Fruit fly (Drosophila melanogaster) whole organism, adult: ENCODE measurements around the gene Sr-CIV.

Source experiments
- CG11617 ChIP-seq: fragments of 200-800 bp; sonication (Bioruptor generic); optimal IDR thresholded peaks from 2 replicates; lab custom pipeline; 2017; ENCODE audit warnings: mild to moderate bottlenecking, missing biosample characterization, missing genetic modification reagents, missing genetic modification characterization
- CG12768 ChIP-seq: fragments of 200-800 bp; sonication (Bioruptor generic); optimal IDR thresholded peaks from 2 replicates; lab custom pipeline; 2017; ENCODE audit warnings: missing biosample characterization, missing genetic modification characterization, mild to moderate bottlenecking, moderate library complexity, missing genetic modification reagents
- CG14711 ChIP-seq: fragments of 200-800 bp; sonication (Bioruptor generic); optimal IDR thresholded peaks from 2 replicates; lab custom pipeline; 2018; ENCODE audit warnings: missing biosample characterization, mild to moderate bottlenecking, missing genetic modification characterization, moderate library complexity
- CG1620 ChIP-seq: fragments of 200-800 bp; sonication (Bioruptor generic); optimal IDR thresholded peaks from 2 replicates; lab custom pipeline; 2016; ENCODE audit warnings: missing biosample characterization, missing genetic modification characterization
- CG33017 ChIP-seq: fragments of 200-800 bp; sonication (Bioruptor generic); optimal IDR thresholded peaks from 2 replicates; lab custom pipeline; 2018; ENCODE audit warnings: missing biosample characterization, mild to moderate bottlenecking, missing genetic modification characterization, moderate library complexity
- CG5204 ChIP-seq: fragments of 200-800 bp; sonication (Bioruptor generic); optimal IDR thresholded peaks from 2 replicates; lab custom pipeline; 2016; ENCODE audit warnings: missing biosample characterization, missing genetic modification characterization
- CG7045 ChIP-seq: fragments of 200-800 bp; sonication (Bioruptor generic); optimal IDR thresholded peaks from 2 replicates; lab custom pipeline; 2017; ENCODE audit warnings: missing biosample characterization, mild to moderate bottlenecking, missing genetic modification characterization
- CG7101 ChIP-seq: fragments of 200-800 bp; sonication (Bioruptor generic); optimal IDR thresholded peaks from 2 replicates; lab custom pipeline; 2018; ENCODE audit warnings: missing biosample characterization, mild to moderate bottlenecking, missing genetic modification characterization, moderate library complexity
- Clk ChIP-seq: fragments of 200-800 bp; sonication (Bioruptor generic); optimal IDR thresholded peaks from 2 replicates; lab custom pipeline; 2017; ENCODE audit warnings: missing biosample characterization, missing genetic modification characterization
- Crg-1 ChIP-seq: fragments of 200-800 bp; sonication (Bioruptor generic); optimal IDR thresholded peaks from 2 replicates; lab custom pipeline; 2016; ENCODE audit warnings: missing biosample characterization, missing genetic modification characterization
- Hr96 ChIP-seq: fragments of 200-800 bp; sonication (Bioruptor generic); optimal IDR thresholded peaks from 2 replicates; lab custom pipeline; 2016; ENCODE audit warnings: missing biosample characterization, missing genetic modification characterization
- Mnt ChIP-seq: fragments of 200-800 bp; sonication (Bioruptor generic); optimal IDR thresholded peaks from 2 replicates; lab custom pipeline; 2016; ENCODE audit warnings: missing biosample characterization, mild to moderate bottlenecking, missing genetic modification characterization
- bab1 ChIP-seq: fragments of 200-800 bp; sonication (Bioruptor generic); optimal IDR thresholded peaks from 3 replicates; lab custom pipeline; 2019; ENCODE audit warnings: missing biosample characterization, mild to moderate bottlenecking, missing genetic modification characterization, moderate library complexity
- cic ChIP-seq: fragments of 200-800 bp; sonication (Bioruptor generic); optimal IDR thresholded peaks from 2 replicates; lab custom pipeline; 2017; ENCODE audit warnings: missing biosample characterization, mild to moderate bottlenecking, missing genetic modification characterization, moderate library complexity
- cnc ChIP-seq, 2 experiments: fragments of >200 bp; optimal IDR thresholded peaks; 2 replicates each; lab custom pipeline; 2017
- kay ChIP-seq: fragments of 200-800 bp; sonication (Bioruptor generic); peaks from one replicate; lab custom pipeline; 2016; ENCODE audit warnings: missing biosample characterization, missing genetic modification characterization, borderline replicate concordance
- ovo ChIP-seq: fragments of 200-800 bp; sonication (Bioruptor generic); optimal IDR thresholded peaks from 2 replicates; lab custom pipeline; 2016; ENCODE audit warnings: missing biosample characterization, missing genetic modification characterization
- pad ChIP-seq: fragments of 200-800 bp; sonication (Bioruptor generic); optimal IDR thresholded peaks from 3 replicates; lab custom pipeline; 2017; ENCODE audit warnings: missing biosample characterization, missing genetic modification characterization, mild to moderate bottlenecking, moderate library complexity, missing genetic modification reagents
- tj ChIP-seq: fragments of 200-800 bp; sonication (Bioruptor generic); optimal IDR thresholded peaks from 3 replicates; lab custom pipeline; 2017; ENCODE audit warnings: missing biosample characterization, mild to moderate bottlenecking, missing genetic modification characterization, moderate library complexity
- toe ChIP-seq: fragments of 200-800 bp; sonication (Bioruptor generic); optimal IDR thresholded peaks from 2 replicates; lab custom pipeline; 2016; ENCODE audit warnings: missing biosample characterization, missing genetic modification characterization

Gene Sr-CIV

DNA sequence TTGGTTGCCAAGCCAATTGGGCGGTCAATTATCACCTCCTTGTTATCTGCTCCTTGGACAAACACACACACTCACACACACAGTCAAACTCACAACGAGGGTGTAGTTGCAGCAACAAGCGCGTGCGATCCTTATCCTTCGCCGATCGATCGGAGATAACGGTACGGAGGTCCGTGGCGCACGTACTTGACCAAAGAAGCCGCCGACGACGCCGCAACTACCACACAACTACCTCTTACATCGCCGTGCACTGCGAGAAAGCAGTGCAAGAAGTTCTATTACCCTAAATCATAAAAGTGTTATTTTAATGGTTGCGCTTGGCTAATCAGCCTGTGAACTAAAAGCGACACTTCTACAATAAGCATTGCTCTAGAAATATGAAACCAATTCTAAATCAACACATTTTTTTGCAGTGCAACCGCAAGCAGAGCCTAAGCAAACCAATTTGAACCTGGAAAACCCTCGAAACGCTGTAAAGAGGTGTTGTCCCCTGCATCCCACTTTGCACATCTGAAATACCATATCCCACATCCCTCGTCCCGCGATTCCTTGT lies 9.2 kb upstream of the Sr-CIV start:
- no peak for TF ChIP-seq Clk (GFP tag; lab: Kevin White, UChicago)
- no peak for TF ChIP-seq CG33017 (tag; lab: Kevin White, UChicago)
- TF ChIP-seq CG7101 (tag; lab: Kevin White, UChicago), result no peak
- no peak for TF ChIP-seq bab1 (GFP tag; lab: Kevin White, UChicago)
- no peak for TF ChIP-seq tj (GFP tag; lab: Kevin White, UChicago)
- TF ChIP-seq CG12768 (GFP tag; lab: Kevin White, UChicago), result no peak
- TF ChIP-seq CG7045, result no peak
- no peak for TF ChIP-seq Crg-1 (GFP tag; lab: Kevin White, UChicago)

DNA sequence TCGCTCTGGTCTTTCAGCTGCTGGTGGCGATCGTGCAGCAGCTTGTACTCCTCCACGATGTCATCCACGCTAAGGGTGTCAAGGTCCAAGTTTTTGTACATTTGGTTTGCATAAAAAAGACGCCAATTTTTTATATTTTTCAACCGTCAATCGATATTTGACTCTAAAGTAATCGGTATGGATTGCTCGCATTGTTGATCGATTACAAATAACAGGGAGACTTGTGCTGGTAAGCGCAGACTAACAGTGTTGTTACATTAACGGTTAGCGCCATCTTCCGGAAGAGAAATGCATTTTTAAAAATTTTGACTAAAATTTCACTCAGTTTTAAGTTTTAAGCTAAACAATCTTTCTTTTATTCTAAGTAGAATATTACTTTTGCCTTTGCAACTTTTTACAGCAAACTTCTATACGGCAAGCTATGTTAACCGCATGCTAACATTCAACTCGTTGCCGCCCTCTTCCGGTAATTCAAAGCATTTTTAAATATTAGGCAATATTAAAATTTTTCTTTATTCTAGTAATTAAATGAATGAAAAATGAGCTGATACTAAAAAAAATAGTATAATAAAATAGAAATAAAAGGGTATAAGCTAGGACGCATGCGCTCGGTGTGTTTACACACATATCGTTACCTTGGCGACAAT lies 6.5 kb upstream of the Sr-CIV start, which contains the start of the genes Spindly and IFT57:
Gene Spindly (minus strand): TSS at position 132 of the 647 bp plus-strand sequence.
Gene IFT57 (plus strand): TSS at position 604 of the 647 bp plus-strand sequence.
- TF ChIP-seq CG5204 (GFP tag; lab: Kevin White, UChicago) (no peak), Hr96 (no peak), bab1 (GFP tag; lab: Kevin White, UChicago) (no peak), cnc (optimal IDR thresholded peaks at IDR 0.05; lab: Kevin White, UChicago) (no peak), CG7101 (tag; lab: Kevin White, UChicago) (no peak), ovo (no peak), CG7045 (no peak), CG12768 (GFP tag; lab: Kevin White, UChicago) (no peak), Mnt (GFP tag; lab: Kevin White, UChicago) (no peak)

DNA sequence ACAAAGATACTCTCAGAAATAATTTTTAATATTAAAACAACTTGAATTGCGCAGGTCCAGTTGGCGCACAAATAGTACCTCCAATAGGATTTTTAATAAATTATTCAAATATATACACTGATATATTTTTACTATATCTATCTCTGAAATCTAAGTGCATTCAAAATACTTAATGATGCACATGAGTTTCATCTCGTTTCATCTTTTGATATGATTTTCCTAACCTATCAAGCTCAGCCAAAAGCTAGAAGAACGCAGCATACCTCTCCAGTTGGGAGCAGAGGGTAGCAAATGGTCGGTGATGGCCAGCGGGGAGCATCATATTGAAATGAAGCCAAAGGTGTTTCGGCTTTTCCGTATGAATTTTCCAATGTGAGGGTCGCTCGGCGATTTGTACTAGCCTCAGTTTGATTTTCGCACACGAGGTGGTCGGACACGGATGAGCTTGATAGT lies 899 bp upstream of the Sr-CIV start, which contains the start of gene CG8852:
Gene CG8852 (plus strand): TSS at position 403 of the 453 bp plus-strand sequence.
- TF ChIP-seq CG7045 (no peak), CG33017 (tag; lab: Kevin White, UChicago) (no peak), CG14711 (tag; lab: Kevin White, UChicago) (no peak), Clk (GFP tag; lab: Kevin White, UChicago) (no peak), Hr96 (no peak), CG5204 (GFP tag; lab: Kevin White, UChicago) (no peak), Mnt (GFP tag; lab: Kevin White, UChicago) (no peak), tj (GFP tag; lab: Kevin White, UChicago) (no peak), bab1 (GFP tag; lab: Kevin White, UChicago) (no peak), pad (GFP tag; lab: Kevin White, UChicago) (no peak), kay (GFP tag; lab: Kevin White, UChicago) (no peak), CG11617 (GFP tag; lab: Kevin White, UChicago) (no peak)

DNA sequence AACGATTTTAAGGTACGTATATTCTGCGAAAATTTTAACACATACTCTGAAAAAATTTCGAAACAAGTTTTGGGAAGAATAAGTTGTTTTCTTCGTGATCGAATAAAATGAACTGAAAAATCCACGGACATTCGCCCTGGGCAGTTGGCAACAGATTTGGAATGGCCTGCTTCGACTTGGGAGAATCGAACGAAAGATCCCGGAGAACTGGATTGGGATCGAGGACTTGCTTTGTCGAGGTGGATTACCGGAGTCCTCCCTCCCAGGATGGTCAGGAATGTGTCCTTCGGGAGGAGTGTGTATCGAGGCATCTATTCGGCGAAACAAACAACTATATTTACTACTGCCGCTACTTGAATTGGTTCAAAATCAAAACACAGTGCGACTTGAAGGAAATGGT lies 4.3 kb downstream of the Sr-CIV start, which contains the start of the genes CG3213 and CG8851:
Gene CG3213 (minus strand): TSS at position 101 of the 400 bp plus-strand sequence.
Gene CG8851 (plus strand): TSS at position 127 of the 400 bp plus-strand sequence.
- TF ChIP-seq CG12768 (GFP tag; lab: Kevin White, UChicago) (no peak), bab1 (GFP tag; lab: Kevin White, UChicago) (no peak), CG11617 (GFP tag; lab: Kevin White, UChicago) (no peak), CG1620 (no peak), kay (GFP tag; lab: Kevin White, UChicago) (no peak), CG33017 (tag; lab: Kevin White, UChicago) (no peak), toe (GFP tag; lab: Kevin White, UChicago) (no peak), pad (GFP tag; lab: Kevin White, UChicago) (no peak), ovo (no peak), Hr96 (no peak), cnc (optimal IDR thresholded peaks at IDR 0.05; lab: Kevin White, UChicago) (no peak), CG7101 (tag; lab: Kevin White, UChicago) (no peak), Crg-1 (GFP tag; lab: Kevin White, UChicago) (no peak), CG14711 (tag; lab: Kevin White, UChicago) (no peak), CG5204 (GFP tag; lab: Kevin White, UChicago) (no peak), cic (GFP tag; lab: Kevin White, UChicago) (no peak), Mnt (GFP tag; lab: Kevin White, UChicago) (no peak), Clk (GFP tag; lab: Kevin White, UChicago) (no peak)

DNA sequence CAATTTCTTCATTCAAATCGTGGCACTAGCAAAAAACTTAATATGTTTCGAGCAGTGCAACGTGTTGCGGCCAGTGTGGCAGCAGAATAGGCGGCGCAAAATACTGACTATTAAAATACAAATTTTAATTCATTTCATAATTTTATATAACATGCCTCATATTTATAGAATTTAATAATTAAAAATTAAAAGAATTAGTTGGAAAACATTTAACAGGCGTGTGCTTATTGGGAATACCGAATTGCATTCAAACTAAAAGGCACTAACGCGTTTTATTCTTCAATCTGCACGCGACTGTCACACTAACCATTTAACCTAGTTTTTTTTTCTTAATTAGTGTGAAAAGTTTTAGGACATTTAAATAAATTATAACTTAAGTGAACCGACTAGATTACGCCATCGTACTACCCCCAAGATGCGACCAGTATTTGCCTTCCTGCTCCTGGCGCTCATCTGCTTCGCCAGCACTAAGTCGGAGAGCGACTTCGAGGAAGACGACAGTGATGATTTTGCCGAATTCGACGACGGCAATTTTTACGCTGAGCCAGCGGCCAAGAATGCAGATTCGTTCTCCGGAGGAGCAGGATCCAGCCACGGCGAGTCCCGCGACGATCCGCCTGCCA lies 9.2 kb downstream of the Sr-CIV start, which contains the start of the genes LeuRS and CG17593:
Gene LeuRS (minus strand): TSS at position 88 of the 623 bp plus-strand sequence.
Gene CG17593 (plus strand): TSS at position 304 of the 623 bp plus-strand sequence.
- peak; percentile 76 for TF ChIP-seq kay (GFP tag; lab: Kevin White, UChicago)
- TF ChIP-seq bab1 (GFP tag; lab: Kevin White, UChicago), result peak; percentile 9
- TF ChIP-seq Mnt (GFP tag; lab: Kevin White, UChicago), result peak; percentile 75
- peak; percentile 50 for TF ChIP-seq tj (GFP tag; lab: Kevin White, UChicago)
- TF ChIP-seq CG33017 (tag; lab: Kevin White, UChicago), result no peak
- TF ChIP-seq CG1620, result no peak

DNA sequence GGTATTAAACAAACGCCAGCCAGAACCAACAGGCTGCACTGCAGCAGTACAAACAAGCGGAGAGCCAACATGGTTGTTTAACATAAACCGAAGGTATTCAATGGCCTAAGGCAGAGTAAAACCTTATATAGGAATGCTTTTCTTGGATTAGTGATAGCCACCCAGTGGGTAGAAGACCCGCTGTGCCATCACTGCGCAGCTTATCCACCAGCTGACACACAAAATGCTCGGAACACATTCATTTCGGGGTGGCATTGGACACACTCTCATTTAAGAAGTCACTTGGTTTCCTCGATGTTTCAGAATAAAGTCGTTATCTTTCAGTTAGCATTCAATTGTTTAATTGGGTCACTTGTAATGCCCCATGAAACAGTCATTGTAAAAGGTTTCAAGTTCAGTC lies 13.9 kb downstream of the Sr-CIV start, which contains the start of gene CG31954:
Gene CG31954 (minus strand): TSS at position 101 of the 400 bp plus-strand sequence.
- no peak for TF ChIP-seq CG12768 (GFP tag; lab: Kevin White, UChicago)
- no peak for TF ChIP-seq cic (GFP tag; lab: Kevin White, UChicago)
- no peak for TF ChIP-seq cnc (optimal IDR thresholded peaks at IDR 0.05; lab: Kevin White, UChicago)
- no peak for TF ChIP-seq CG11617 (GFP tag; lab: Kevin White, UChicago)
- TF ChIP-seq CG33017 (tag; lab: Kevin White, UChicago), result no peak
- TF ChIP-seq bab1 (GFP tag; lab: Kevin White, UChicago), result no peak
- TF ChIP-seq Hr96, result no peak
- TF ChIP-seq ovo, result no peak
- TF ChIP-seq CG1620, result no peak
